Worm (Caenorhabditis elegans) whole organism, late embryonic: ENCODE results near the gene Y42A5A.3.
A peak's percentile ranks its signal among the peaks of the same experiment; 100 is the strongest.
"Not testable (repeated sequence)": the region's sequence is repeated elsewhere in the genome, so short reads cannot be mapped to it uniquely, and the experiment has no call there.

Experiments
- C08G9.2 ChIP-seq: sonication (generic microtip); optimal IDR thresholded peaks from 2 replicates; lab custom pipeline; 2016; ENCODE audit warnings: mild to moderate bottlenecking, missing genetic modification characterization, moderate library complexity, missing compliant biosample characterization
- C38D4.7 ChIP-seq: fragments of 200-800 bp; sonication (Bioruptor generic); optimal IDR thresholded peaks from 2 replicates; lab custom pipeline; 2018; ENCODE audit warnings: mild to moderate bottlenecking, missing genetic modification characterization, moderate library complexity, missing compliant biosample characterization
- F13H6.1 ChIP-seq: sonication (generic microtip); optimal IDR thresholded peaks from 2 replicates; lab custom pipeline; 2016; ENCODE audit warnings: missing genetic modification characterization, missing compliant biosample characterization
- T23F11.4 ChIP-seq: fragments of 200-800 bp; sonication (Bioruptor generic); optimal IDR thresholded peaks from 2 replicates; lab custom pipeline; 2018; ENCODE audit warnings: mild to moderate bottlenecking, missing genetic modification characterization, missing compliant biosample characterization
- Y22D7AL.16 ChIP-seq: sonication (generic microtip); optimal IDR thresholded peaks from 2 replicates; lab custom pipeline; 2016; ENCODE audit warnings: missing genetic modification characterization, missing compliant biosample characterization
- ama-1 ChIP-seq: fragments of 150-350 bp; optimal IDR thresholded peaks from 2 replicates; lab custom pipeline; 2014
- ceh-18 ChIP-seq: sonication (generic microtip); optimal IDR thresholded peaks from 2 replicates; lab custom pipeline; 2016; ENCODE audit warnings: missing genetic modification characterization, missing compliant biosample characterization
- ceh-19 ChIP-seq: fragments of 200-800 bp; sonication (Bioruptor generic); optimal IDR thresholded peaks from 2 replicates; lab custom pipeline; 2018; ENCODE audit warnings: mild to moderate bottlenecking, missing genetic modification characterization, missing compliant biosample characterization
- ceh-2 ChIP-seq: sonication (generic microtip); optimal IDR thresholded peaks from 2 replicates; lab custom pipeline; 2016; ENCODE audit warnings: missing genotype, missing genetic modification characterization, missing compliant biosample characterization
- ceh-22 ChIP-seq: sonication (generic microtip); optimal IDR thresholded peaks from 2 replicates; lab custom pipeline; 2017; ENCODE audit warnings: missing biosample characterization, missing genetic modification characterization
- ceh-24 ChIP-seq: sonication (generic microtip); optimal IDR thresholded peaks from 2 replicates; lab custom pipeline; 2016; ENCODE audit warnings: mild to moderate bottlenecking, missing genetic modification characterization, missing compliant biosample characterization
- ceh-30 ChIP-seq: fragments of 150-350 bp; optimal IDR thresholded peaks from 2 replicates; lab custom pipeline; 2014; ENCODE audit warnings: missing biosample characterization, missing genetic modification characterization
- ceh-31 ChIP-seq: sonication (generic microtip); optimal IDR thresholded peaks from 2 replicates; lab custom pipeline; 2016; ENCODE audit warnings: missing genetic modification characterization, missing compliant biosample characterization
- ceh-48 ChIP-seq: sonication (generic microtip); optimal IDR thresholded peaks from 2 replicates; lab custom pipeline; 2016; ENCODE audit warnings: missing genetic modification characterization, inconsistent platforms, missing compliant biosample characterization
- dmd-4 ChIP-seq: sonication (generic microtip); optimal IDR thresholded peaks from 2 replicates; lab custom pipeline; 2016; ENCODE audit warnings: borderline replicate concordance, missing genetic modification characterization, missing compliant biosample characterization
- dve-1 ChIP-seq: sonication (generic microtip); optimal IDR thresholded peaks from 2 replicates; lab custom pipeline; 2017; ENCODE audit warnings: antibody characterized with exemption, mild to moderate bottlenecking, missing genetic modification characterization, missing compliant biosample characterization
- elt-2 ChIP-seq: sonication (generic microtip); optimal IDR thresholded peaks from 2 replicates; lab custom pipeline; 2016; ENCODE audit warnings: missing genetic modification reagents, missing genetic modification characterization, missing compliant biosample characterization
- ets-4 ChIP-seq: sonication (generic microtip); optimal IDR thresholded peaks from 2 replicates; lab custom pipeline; 2016; ENCODE audit warnings: missing genetic modification characterization, missing compliant biosample characterization
- eyg-1 ChIP-seq: sonication (generic microtip); optimal IDR thresholded peaks from 2 replicates; lab custom pipeline; 2016; ENCODE audit warnings: missing genotype, missing genetic modification characterization, missing compliant biosample characterization
- fax-1 ChIP-seq: sonication (generic microtip); optimal IDR thresholded peaks from 2 replicates; lab custom pipeline; 2016; ENCODE audit warnings: missing genotype, missing genetic modification characterization, missing compliant biosample characterization
- fkh-6 ChIP-seq: sonication (generic microtip); optimal IDR thresholded peaks from 2 replicates; lab custom pipeline; 2016; ENCODE audit warnings: missing genetic modification characterization, missing compliant biosample characterization
- gmeb-2 ChIP-seq: sonication (generic microtip); optimal IDR thresholded peaks from 2 replicates; lab custom pipeline; 2016; ENCODE audit warnings: missing genetic modification characterization, inconsistent platforms, missing compliant biosample characterization
- hlh-30 ChIP-seq: sonication (generic microtip); optimal IDR thresholded peaks from 2 replicates; lab custom pipeline; 2017; ENCODE audit warnings: antibody characterized with exemption, missing genetic modification characterization, missing compliant biosample characterization; ENCODE audit not compliant: insufficient read depth
- lim-6 ChIP-seq: sonication (generic microtip); optimal IDR thresholded peaks from 2 replicates; lab custom pipeline; 2016; ENCODE audit warnings: missing genetic modification characterization, missing compliant biosample characterization
- lin-11 ChIP-seq: fragments of 200-800 bp; sonication (Bioruptor generic); optimal IDR thresholded peaks from 2 replicates; lab custom pipeline; 2018; ENCODE audit warnings: mild to moderate bottlenecking, missing genetic modification characterization, missing compliant biosample characterization
- madf-2 ChIP-seq: sonication (generic microtip); optimal IDR thresholded peaks from 2 replicates; lab custom pipeline; 2017; ENCODE audit warnings: missing genetic modification characterization, missing compliant biosample characterization
- nhr-11 ChIP-seq: fragments of 150-350 bp; optimal IDR thresholded peaks from 2 replicates; lab custom pipeline; 2014; ENCODE audit warnings: missing biosample characterization, missing genetic modification characterization
- npax-4 ChIP-seq: sonication (generic microtip); optimal IDR thresholded peaks from 2 replicates; lab custom pipeline; 2016; ENCODE audit warnings: missing genetic modification characterization, missing compliant biosample characterization
- pax-1 ChIP-seq: fragments of 150-350 bp; optimal IDR thresholded peaks from 2 replicates; lab custom pipeline; 2014; ENCODE audit warnings: missing biosample characterization, missing genetic modification characterization
- pha-2 ChIP-seq: sonication (generic microtip); optimal IDR thresholded peaks from 2 replicates; lab custom pipeline; 2017; ENCODE audit warnings: mild to moderate bottlenecking, missing genetic modification characterization, missing compliant biosample characterization
- ref-2 ChIP-seq: sonication (generic microtip); optimal IDR thresholded peaks from 2 replicates; lab custom pipeline; 2016; ENCODE audit warnings: missing genetic modification characterization, missing compliant biosample characterization
- sdc-2 ChIP-seq: sonication (generic microtip); optimal IDR thresholded peaks from 2 replicates; lab custom pipeline; 2016; ENCODE audit warnings: missing genotype, missing genetic modification characterization, missing compliant biosample characterization
- sox-4 ChIP-seq: sonication (generic microtip); optimal IDR thresholded peaks from 2 replicates; lab custom pipeline; 2017; ENCODE audit warnings: mild to moderate bottlenecking, missing genetic modification characterization, inconsistent platforms, missing compliant biosample characterization
- tbx-7 ChIP-seq: sonication (generic microtip); optimal IDR thresholded peaks from 2 replicates; lab custom pipeline; 2016; ENCODE audit warnings: missing genotype, missing genetic modification characterization, missing compliant biosample characterization
- ttx-3 ChIP-seq: sonication (generic microtip); optimal IDR thresholded peaks from 2 replicates; lab custom pipeline; 2016; ENCODE audit warnings: missing genetic modification reagents, missing genetic modification characterization, missing compliant biosample characterization
- unc-3 ChIP-seq, 2 experiments: fragments of 200-800 bp in 1 of 2; sonication (Bioruptor generic) in 1 of 2; sonication (generic microtip) in 1 of 2; conservative IDR thresholded peaks in 1 of 2; optimal IDR thresholded peaks in 1 of 2; 2 replicates each; pipeline versions ENCODE4 v1.3.6 to Lab custom; 2016 to 2022; ENCODE audit warnings: missing compliant biosample characterization in 2 of 2, missing genetic modification characterization in 2 of 2, missing genetic modification reagents in 1 of 2
- unc-55 ChIP-seq: sonication (generic microtip); optimal IDR thresholded peaks from 2 replicates; lab custom pipeline; 2017; ENCODE audit warnings: missing biosample characterization, missing genetic modification reagents, missing genetic modification characterization
- unc-86 ChIP-seq: sonication (generic microtip); optimal IDR thresholded peaks from 2 replicates; lab custom pipeline; 2016; ENCODE audit warnings: missing genetic modification characterization, missing compliant biosample characterization
- zip-5 ChIP-seq: sonication (generic microtip); optimal IDR thresholded peaks from 2 replicates; lab custom pipeline; 2016; ENCODE audit warnings: missing genetic modification characterization, missing compliant biosample characterization

Gene Y42A5A.3

DNA sequence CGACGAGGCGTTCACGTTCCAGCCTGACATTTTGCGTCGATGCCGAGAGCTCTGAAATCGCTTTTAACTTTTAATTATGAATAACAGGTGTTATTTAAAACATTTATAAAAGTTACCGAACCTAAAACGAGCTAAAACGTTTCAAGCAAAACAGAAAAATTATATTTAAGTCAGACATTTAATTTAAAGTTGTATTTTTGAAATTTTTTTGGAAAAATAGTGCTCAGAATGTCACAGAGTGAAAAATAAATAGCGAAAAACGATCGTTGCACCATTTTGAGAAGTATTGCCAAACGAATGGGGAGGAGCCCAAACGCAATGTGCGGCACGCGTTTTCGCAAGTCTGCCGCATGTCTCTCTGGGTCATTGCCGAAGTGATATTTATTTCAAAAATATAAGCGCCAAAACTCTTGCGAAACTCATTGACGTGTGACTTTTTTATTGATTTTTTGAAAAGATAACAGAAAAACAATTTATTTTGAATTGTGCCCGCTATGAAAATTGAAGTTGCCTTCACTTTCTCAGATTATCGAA, 17.3 kb upstream of the Y42A5A.3 start, which contains the start of gene erfa-3 (continued):
- TF ChIP-seq eyg-1 (tag; lab: Kevin White, UChicago) = no peak
- peak; percentile 32 for TF ChIP-seq dmd-4 (tag; lab: Kevin White, UChicago)
- TF ChIP-seq sdc-2 (tag; lab: Kevin White, UChicago) = peak; percentile 60
- peak; percentile 67 for TF ChIP-seq madf-2 (tag; lab: Kevin White, UChicago)
- peak; percentile 84 for TF ChIP-seq ref-2
- TF ChIP-seq T23F11.4 (GFP tag; lab: Kevin White, UChicago) = peak; percentile 71
- peak; percentile 65 for TF ChIP-seq ceh-2
- TF ChIP-seq unc-3 (GFP tag; conservative IDR thresholded peaks at IDR 0.05; lab: Robert Waterston, UW) = no peak
- peak; percentile 68 for TF ChIP-seq unc-3 (tag; optimal IDR thresholded peaks at IDR 0.05; lab: Kevin White, UChicago)
- peak; percentile 72 for TF ChIP-seq sox-4 (tag; lab: Kevin White, UChicago)
- TF ChIP-seq Y22D7AL.16 (tag; lab: Kevin White, UChicago) = peak; percentile 52
- peak; percentile 63 for TF ChIP-seq F13H6.1 (tag; lab: Kevin White, UChicago)
- peak; percentile 82 for TF ChIP-seq ceh-19
- TF ChIP-seq unc-86 (tag; lab: Kevin White, UChicago) = peak; percentile 74
- TF ChIP-seq lin-11 (tag; lab: Kevin White, UChicago) = peak; percentile 54
- peak; percentile 49 for TF ChIP-seq lim-6 (tag; lab: Kevin White, UChicago)
- peak; percentile 81 for TF ChIP-seq ttx-3 (tag; lab: Kevin White, UChicago)
- peak; percentile 62 for TF ChIP-seq C08G9.2 (tag; lab: Kevin White, UChicago)
- TF ChIP-seq pha-2 (tag; lab: Kevin White, UChicago) = peak; percentile 85
- peak; percentile 63 for TF ChIP-seq pax-1
- peak; percentile 49 for TF ChIP-seq hlh-30 (tag; lab: Kevin White, UChicago)
- TF ChIP-seq zip-5 = peak; percentile 37
- no peak for TF ChIP-seq ceh-22 (tag; lab: Kevin White, UChicago)
- peak; percentile 51 for TF ChIP-seq ceh-48 (tag; lab: Kevin White, UChicago)
- peak; percentile 51 for TF ChIP-seq ceh-24
- peak; percentile 71 for TF ChIP-seq C38D4.7 (GFP tag; lab: Kevin White, UChicago)
- peak; percentile 70 for TF ChIP-seq ceh-31
- no peak for TF ChIP-seq nhr-11 (tag; lab: Kevin White, UChicago)

DNA sequence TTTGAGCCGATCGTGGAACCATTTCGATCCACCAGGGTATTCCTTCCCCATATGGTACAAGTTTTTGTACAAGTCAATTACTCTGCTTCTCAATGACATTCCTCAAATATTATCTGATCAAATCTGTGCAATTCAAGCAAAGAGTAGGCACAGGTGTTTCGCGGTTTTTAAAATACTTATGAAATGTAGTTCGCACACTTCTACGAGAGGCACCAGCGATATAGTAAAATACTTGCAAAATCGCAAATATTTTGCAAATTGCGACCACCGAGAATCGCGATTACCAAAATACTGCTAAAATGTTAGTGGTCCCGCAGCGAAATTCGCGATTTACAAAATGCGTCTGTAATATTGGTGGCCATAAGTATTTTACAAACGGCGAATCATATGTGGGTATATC, 13.9 kb upstream of the Y42A5A.3 start, which contains the start of gene Y42A5A.5:
Y42A5A.5 (minus strand) TSS at position 101 of the 400 bp plus-strand sequence.
- TF ChIP-seq fax-1 (tag; lab: Kevin White, UChicago); sox-4 (tag; lab: Kevin White, UChicago); ets-4: not testable (repeated sequence)

DNA sequence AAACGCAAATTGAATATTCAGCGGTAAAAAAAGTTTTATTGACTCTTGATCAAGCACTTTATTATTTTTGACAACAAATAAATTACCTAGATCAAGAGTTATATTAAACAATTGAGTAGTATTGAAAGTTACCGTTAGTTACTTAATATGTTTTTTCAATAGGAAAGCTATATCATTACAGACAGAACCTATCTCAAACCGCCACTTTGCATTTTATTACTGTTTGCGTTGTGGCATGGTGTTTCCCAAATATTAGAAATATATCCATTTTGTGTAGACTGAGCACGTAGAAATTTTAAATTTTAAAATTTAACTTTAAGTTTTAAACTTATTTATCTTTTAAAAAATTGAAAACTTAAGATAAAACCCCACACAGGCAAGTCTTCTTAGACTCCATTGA, 8.6 kb upstream of the Y42A5A.3 start:
- no peak for TF ChIP-seq dve-1 (tag; lab: Kevin White, UChicago)
- no peak for TF ChIP-seq dmd-4 (tag; lab: Kevin White, UChicago)
- TF ChIP-seq unc-55 (GFP tag; lab: Kevin White, UChicago) = no peak
- TF ChIP-seq lin-11 (tag; lab: Kevin White, UChicago) = no peak
- no peak for TF ChIP-seq tbx-7 (tag; lab: Kevin White, UChicago)
- TF ChIP-seq ceh-22 (tag; lab: Kevin White, UChicago) = no peak
- no peak for TF ChIP-seq elt-2
- no peak for TF ChIP-seq unc-86 (tag; lab: Kevin White, UChicago)
- no peak for TF ChIP-seq ceh-30
- no peak for TF ChIP-seq ama-1 (lab: Kevin White, UChicago)
- TF ChIP-seq gmeb-2 (tag; lab: Kevin White, UChicago) = no peak
- TF ChIP-seq ttx-3 (tag; lab: Kevin White, UChicago) = no peak
- TF ChIP-seq ref-2 = no peak
- TF ChIP-seq zip-5 = no peak
- no peak for TF ChIP-seq ceh-18
- no peak for TF ChIP-seq fkh-6 (tag; lab: Kevin White, UChicago)
- no peak for TF ChIP-seq npax-4 (tag; lab: Kevin White, UChicago)
